Worm (Caenorhabditis elegans): ENCODE data around the gene F41G3.21.

The F41G3.21 gene

ce11 chrII:6756232-6756631 is 3.5 kb upstream of the F41G3.21 start, which contains the start of gene F41G3.3:
Gene F41G3.3 (plus strand): TSS chrII:6756532.
- no peak for TF ChIP-seq unc-62 (GFP tag; optimal IDR thresholded peaks at IDR 0.05)

DNA sequence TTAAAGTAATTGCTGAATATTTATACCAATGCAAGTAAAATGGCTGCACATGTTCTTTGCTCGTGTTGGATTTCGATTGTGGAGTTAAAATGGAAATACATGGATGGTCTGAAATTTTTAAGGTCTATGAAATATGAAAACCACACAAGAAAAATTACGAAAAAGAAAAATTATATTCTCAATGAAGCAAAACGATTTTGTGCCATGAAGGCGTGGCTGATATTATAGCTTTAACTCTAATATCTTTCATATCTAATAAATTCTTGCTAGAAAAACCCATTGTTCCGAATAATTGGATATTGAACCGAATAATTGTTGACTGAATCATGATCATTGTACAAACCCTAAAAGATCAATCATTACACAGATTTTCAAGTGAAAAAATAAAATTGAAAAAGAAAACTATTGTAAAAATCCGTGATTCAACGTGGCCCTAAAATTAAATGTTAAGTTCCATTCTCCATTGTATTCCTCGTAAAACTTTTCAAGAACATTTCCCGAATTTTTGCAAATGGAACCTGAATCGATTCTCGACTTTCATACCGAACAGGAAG is 2.0 kb upstream of the F41G3.21 start, which contains the start of the genes srx-95 and fis-1:
Gene srx-95, minus strand, starts transcription at position 101 of the 554 bp plus-strand sequence.
Gene fis-1, plus strand, starts transcription at position 504 of the 554 bp plus-strand sequence.
- TF ChIP-seq unc-62 (GFP tag; optimal IDR thresholded peaks at IDR 0.05) = no peak

DNA sequence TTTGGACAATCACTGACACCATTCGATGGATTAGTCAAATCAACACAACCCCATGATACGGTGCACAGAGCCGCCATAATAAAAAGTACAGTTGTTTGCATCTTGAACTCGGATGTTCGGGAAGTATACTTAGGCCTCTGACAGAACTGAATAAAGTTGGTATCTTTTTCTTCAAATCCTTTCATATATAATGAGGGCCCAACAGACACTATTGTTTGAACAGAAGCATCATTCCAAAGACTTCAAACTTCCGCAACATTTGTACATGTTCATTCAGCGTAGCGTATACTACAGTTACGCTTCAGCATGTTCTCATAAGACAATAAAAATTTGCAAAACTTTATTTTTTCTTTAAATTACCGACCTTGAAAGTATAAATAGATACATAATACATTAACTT is 723 bp downstream of the F41G3.21 start, which contains the start of gene F41G3.19:
Gene F41G3.19, minus strand, starts transcription at position 101 of the 400 bp plus-strand sequence.
- TF ChIP-seq unc-62 (GFP tag; optimal IDR thresholded peaks at IDR 0.05) = no peak

DNA sequence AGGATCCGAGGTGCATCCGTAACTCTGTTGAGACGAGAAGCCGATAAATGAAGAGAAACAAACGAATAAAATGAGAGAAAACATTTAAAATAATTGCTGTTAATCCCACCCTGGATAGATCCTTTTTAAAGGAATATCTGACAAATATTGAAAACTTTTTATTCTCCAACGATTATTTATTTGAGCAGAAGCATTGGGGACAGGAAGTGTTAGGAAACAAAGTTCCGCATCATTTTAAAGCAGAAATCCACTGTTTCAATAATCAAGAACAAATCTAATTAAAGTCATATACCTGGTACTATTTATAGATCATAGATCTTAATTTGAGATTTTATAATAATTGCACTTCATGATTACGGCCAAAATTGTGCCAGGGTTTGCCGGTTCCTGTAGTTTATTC is 1.8 kb downstream of the F41G3.21 start, which contains the start of gene F41G3.20:
Gene F41G3.20, minus strand, starts transcription at position 101 of the 400 bp plus-strand sequence.
- TF ChIP-seq unc-62 (GFP tag; optimal IDR thresholded peaks at IDR 0.05) = no peak

- no peak for TF ChIP-seq unc-62 (GFP tag; optimal IDR thresholded peaks at IDR 0.05)
These were observed 3.3 kb downstream of the F41G3.21 start, which contains the start of gene F41G3.10 for ce11 chrII:6749422-6749821. Gene F41G3.10 (minus strand): TSS chrII:6749522.

- TF ChIP-seq unc-62 (GFP tag; optimal IDR thresholded peaks at IDR 0.05) = no peak
These were observed 6.3 kb downstream of the F41G3.21 start, which contains the start of gene F41G3.5 for ce11 chrII:6746404-6746803. Gene F41G3.5 (plus strand): TSS chrII:6746704.

ce11 chrII:6745783-6746182 is 7.0 kb downstream of the F41G3.21 start, which contains the start of gene ins-14:
Gene ins-14 (minus strand): TSS chrII:6745814.
- no peak for TF ChIP-seq unc-62 (GFP tag; optimal IDR thresholded peaks at IDR 0.05)

- no peak for TF ChIP-seq unc-62 (GFP tag; optimal IDR thresholded peaks at IDR 0.05)
These were observed 8.1 kb downstream of the F41G3.21 start, which contains the start of gene ins-15 for ce11 chrII:6744648-6745047. Gene ins-15 (minus strand): TSS chrII:6744748.

- no peak for TF ChIP-seq unc-62 (GFP tag; optimal IDR thresholded peaks at IDR 0.05)
These were observed 10.1 kb downstream of the F41G3.21 start, which contains the start of gene F41G3.6 for ce11 chrII:6742614-6743013. Gene F41G3.6 (plus strand): TSS chrII:6742914.

- no peak for TF ChIP-seq unc-62 (GFP tag; optimal IDR thresholded peaks at IDR 0.05)
These were observed 11.3 kb downstream of the F41G3.21 start, which contains the start of gene exos-8 for ce11 chrII:6741428-6741827. Gene exos-8 (plus strand): TSS chrII:6741691.

ce11 chrII:6736604-6737003 is 16.1 kb downstream of the F41G3.21 start, which contains the start of gene T14B4.1:
Gene T14B4.1 (plus strand): TSS chrII:6736904.
- TF ChIP-seq unc-62 (GFP tag; optimal IDR thresholded peaks at IDR 0.05) = no peak

- TF ChIP-seq unc-62 (GFP tag; optimal IDR thresholded peaks at IDR 0.05) = no peak
These were observed 16.7 kb downstream of the F41G3.21 start, which contains the start of gene mrps-18.C for ce11 chrII:6736066-6736465. Gene mrps-18.C (plus strand): TSS chrII:6736203.

- no peak for TF ChIP-seq unc-62 (GFP tag; optimal IDR thresholded peaks at IDR 0.05)
These were observed 18.1 kb downstream of the F41G3.21 start, which contains the start of gene T14B4.3 for ce11 chrII:6734674-6735073. Gene T14B4.3 (plus strand): TSS chrII:6734937.

- TF ChIP-seq unc-62 (GFP tag; optimal IDR thresholded peaks at IDR 0.05) = no peak
These were observed 19.0 kb downstream of the F41G3.21 start, which contains the start of gene T14B4.9 for ce11 chrII:6733718-6734117. Gene T14B4.9 (minus strand): TSS chrII:6733818.

ce11 chrII:6729331-6729730 is 23.4 kb downstream of the F41G3.21 start, which contains the start of gene T14B4.8:
Gene T14B4.8 (minus strand): TSS chrII:6729390.
- no peak for TF ChIP-seq unc-62 (GFP tag; optimal IDR thresholded peaks at IDR 0.05)

- TF ChIP-seq unc-62 (GFP tag; optimal IDR thresholded peaks at IDR 0.05) = no peak
These were observed 25.9 kb downstream of the F41G3.21 start for ce11 chrII:6726814-6727213.

ce11 chrII:6721581-6721980 is 31.2 kb downstream of the F41G3.21 start:
- TF ChIP-seq unc-62 (GFP tag; optimal IDR thresholded peaks at IDR 0.05) = no peak
